Worm (Caenorhabditis elegans) whole organism, early embryonic: ENCODE data around the gene W06A7.2.

Experiments used
- B0310.2 ChIP-seq: sonication (generic microtip); optimal IDR thresholded peaks from 2 replicates; lab custom pipeline; 2016; ENCODE audit warnings: mild to moderate bottlenecking, missing genetic modification characterization, missing compliant biosample characterization
- aly-1 ChIP-seq: sonication (generic microtip); optimal IDR thresholded peaks from 2 replicates; lab custom pipeline; 2016; ENCODE audit warnings: missing genetic modification characterization, missing compliant biosample characterization
- ama-1 ChIP-seq: fragments of 150-350 bp; optimal IDR thresholded peaks from 2 replicates; lab custom pipeline; 2014
- ceh-13 ChIP-seq: fragments of 200-800 bp; sonication (Bioruptor generic); optimal IDR thresholded peaks from 2 replicates; lab custom pipeline; 2018; ENCODE audit warnings: mild to moderate bottlenecking, missing genetic modification characterization, missing compliant biosample characterization
- tbx-11 ChIP-seq: fragments of 200-800 bp; sonication (Bioruptor generic); IDR thresholded peaks from 2 replicates; pipeline ENCODE4 v1.3.6; 2022; ENCODE audit warnings: missing genetic modification characterization, missing compliant biosample characterization
- tra-4 ChIP-seq: sonication (generic microtip); optimal IDR thresholded peaks from 2 replicates; lab custom pipeline; 2017; ENCODE audit warnings: missing genetic modification characterization, missing compliant biosample characterization

DNA sequence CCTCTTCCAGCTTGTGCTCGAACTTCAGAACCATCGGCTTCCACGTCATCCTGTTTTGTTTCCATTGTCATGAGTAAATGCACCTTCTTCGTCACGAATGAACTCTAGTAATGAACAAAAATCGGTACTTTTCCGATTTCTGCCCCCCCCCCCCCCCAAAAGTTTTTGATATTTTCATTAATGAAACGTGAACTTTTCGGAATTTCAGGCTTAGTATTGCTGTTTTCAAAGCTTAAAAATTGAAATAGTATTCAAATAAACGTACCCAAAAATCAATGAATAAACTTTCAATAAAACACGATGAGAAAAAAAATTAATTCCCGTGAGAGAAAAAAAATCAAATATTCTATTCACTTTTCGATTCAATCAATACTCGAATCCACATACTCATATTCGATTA lies 42.0 kb upstream of the W06A7.2 start, which contains the start of the genes scrm-7 and Y50E8A.10:
- no peak for TF ChIP-seq tbx-11 (GFP tag; lab: Robert Waterston, UW)
- TF ChIP-seq ama-1 (lab: Kevin White, UChicago) = no peak
- no peak for TF ChIP-seq ceh-13 (GFP tag; lab: Kevin White, UChicago)
- no peak for TF ChIP-seq tra-4 (tag; lab: Kevin White, UChicago)
- TF ChIP-seq aly-1 (tag; lab: Kevin White, UChicago) = no peak
- TF ChIP-seq B0310.2 (tag; lab: Kevin White, UChicago) = no peak
